Fruit fly (Drosophila melanogaster) whole organism, prepupa: Measurements from ENCODE around the gene Edg78E.

Source experiments
- Blimp-1 ChIP-seq: fragments of 200-800 bp; sonication (Bioruptor generic); optimal IDR thresholded peaks from 3 replicates; lab custom pipeline; 2017; ENCODE audit warnings: missing biosample characterization, missing genetic modification characterization, mild to moderate bottlenecking, moderate library complexity, missing genetic modification reagents
- OdsH ChIP-seq: fragments of 200-800 bp; sonication (Bioruptor generic); optimal IDR thresholded peaks from 3 replicates; lab custom pipeline; 2016; ENCODE audit warnings: missing biosample characterization, missing genetic modification characterization
- achi ChIP-seq: fragments of 200-800 bp; sonication (Bioruptor generic); optimal IDR thresholded peaks from 3 replicates; lab custom pipeline; 2016; ENCODE audit warnings: missing biosample characterization, missing genetic modification characterization
- fd59A ChIP-seq: fragments of 200-800 bp; sonication (Bioruptor generic); optimal IDR thresholded peaks from 2 replicates; lab custom pipeline; 2017; ENCODE audit warnings: missing biosample characterization, mild to moderate bottlenecking, missing genetic modification characterization, missing genetic modification reagents

DNA sequence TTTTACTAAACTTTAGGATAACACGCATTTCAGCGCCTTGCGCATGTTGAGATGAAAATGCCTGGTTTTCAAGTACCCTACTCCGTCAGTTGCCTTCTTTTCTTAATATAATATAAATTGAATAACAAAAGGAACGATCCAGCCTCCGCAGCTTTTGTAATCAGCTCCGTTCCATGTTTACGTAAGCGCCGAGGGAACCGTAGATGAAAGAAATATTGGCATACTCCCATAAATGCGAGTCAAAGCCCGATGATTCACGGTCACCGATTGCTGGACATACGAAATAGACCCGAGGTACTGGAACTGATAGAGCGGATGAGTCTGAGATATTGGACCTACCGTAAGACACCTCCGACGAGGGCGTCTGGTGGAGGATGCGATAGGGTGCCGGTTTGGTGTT is 45.0 kb upstream of the Edg78E start:
- TF ChIP-seq fd59A (GFP tag; lab: Kevin White, UChicago) (no peak), achi (GFP tag; lab: Kevin White, UChicago) (no peak), OdsH (GFP tag; lab: Kevin White, UChicago) (no peak), Blimp-1 (GFP tag; lab: Kevin White, UChicago) (no peak)
